Worm (Caenorhabditis elegans) whole organism, L4 larva: Measurements from ENCODE around the gene cest-2.3.

Source experiments
- D1046.2 ChIP-seq: fragments of 200-800 bp; sonication (Bioruptor generic); IDR thresholded peaks from 2 replicates; pipeline ENCODE4 v1.3.6; 2022; ENCODE audit warnings: missing genetic modification characterization, missing compliant biosample characterization
- T20F7.1 ChIP-seq: fragments of 200-800 bp; sonication (Bioruptor generic); optimal IDR thresholded peaks from 2 replicates; lab custom pipeline; 2018; ENCODE audit warnings: mild to moderate bottlenecking, missing genetic modification characterization, missing compliant biosample characterization
- Y5F2A.4 ChIP-seq: fragments of 200-800 bp; sonication (Bioruptor generic); optimal IDR thresholded peaks from 2 replicates; lab custom pipeline; 2018; ENCODE audit warnings: mild to moderate bottlenecking, missing genetic modification characterization, missing compliant biosample characterization
- ZK546.5 ChIP-seq, 2 experiments: sonication (generic microtip); optimal IDR thresholded peaks; 2 replicates each; lab custom pipeline; 2017; ENCODE audit warnings: missing biosample characterization in 2 of 2, missing genetic modification characterization in 2 of 2
- aha-1 ChIP-seq: fragments of 150-350 bp; peaks from one replicate; lab custom pipeline; 2014; ENCODE audit warnings: missing biosample characterization, missing genetic modification characterization
- ceh-44 ChIP-seq: fragments of 200-800 bp; sonication (Bioruptor generic); IDR thresholded peaks from 2 replicates; pipeline ENCODE4 v1.3.6; 2022; ENCODE audit warnings: missing genetic modification reagents, missing genetic modification characterization, missing compliant biosample characterization
- ces-1 ChIP-seq: fragments of 150-350 bp; sonication (generic microtip); optimal IDR thresholded peaks from 4 replicates; lab custom pipeline; 2014; ENCODE audit warnings: missing biosample characterization, missing genetic modification reagents, missing genetic modification characterization
- dmd-6 ChIP-seq: fragments of 200-800 bp; sonication (Bioruptor generic); IDR thresholded peaks from 2 replicates; pipeline ENCODE4 v1.3.6; 2022; ENCODE audit warnings: missing genetic modification reagents, missing genetic modification characterization, missing compliant biosample characterization
- dpl-1 ChIP-seq: fragments of 150-350 bp; optimal IDR thresholded peaks from 2 replicates; lab custom pipeline; 2014; ENCODE audit warnings: missing biosample characterization, missing genetic modification reagents, missing genetic modification characterization
- dve-1 ChIP-seq: sonication (generic microtip); optimal IDR thresholded peaks from 2 replicates; lab custom pipeline; 2017; ENCODE audit warnings: antibody characterized with exemption, mild to moderate bottlenecking, missing genetic modification characterization, missing compliant biosample characterization; ENCODE audit not compliant: insufficient read depth
- fkh-10 ChIP-seq: fragments of 150-350 bp; optimal IDR thresholded peaks from 2 replicates; lab custom pipeline; 2014; ENCODE audit warnings: missing biosample characterization, missing genetic modification reagents, missing genetic modification characterization
- hlh-11 ChIP-seq: fragments of 200-800 bp; sonication (Bioruptor generic); optimal IDR thresholded peaks from 2 replicates; lab custom pipeline; 2018; ENCODE audit warnings: mild to moderate bottlenecking, missing genetic modification characterization, missing compliant biosample characterization
- hmg-1.1 ChIP-seq: fragments of 200-800 bp; sonication (Bioruptor generic); IDR thresholded peaks from 2 replicates; pipeline ENCODE4 v1.3.6; 2022; ENCODE audit warnings: missing genetic modification reagents, missing genetic modification characterization, missing compliant biosample characterization
- lin-15B ChIP-seq: fragments of 150-350 bp; sonication (generic microtip); optimal IDR thresholded peaks from 3 replicates; lab custom pipeline; 2014; ENCODE audit warnings: missing biosample characterization, missing genetic modification characterization
- lin-38 ChIP-seq: fragments of 200-800 bp; sonication (Bioruptor generic); IDR thresholded peaks from 2 replicates; pipeline ENCODE4 v1.3.6; 2022; ENCODE audit warnings: missing genetic modification reagents, missing genetic modification characterization, missing compliant biosample characterization
- lir-3 ChIP-seq: sonication (generic microtip); optimal IDR thresholded peaks from 2 replicates; lab custom pipeline; 2016; ENCODE audit warnings: mild to moderate bottlenecking, missing genetic modification characterization, missing compliant biosample characterization
- lsy-2 ChIP-seq, 2 experiments: fragments of 150-350 bp in 1 of 2; sonication (generic microtip) in 1 of 2; optimal IDR thresholded peaks; 2 replicates each; lab custom pipeline; 2014 to 2017; ENCODE audit warnings: missing biosample characterization in 2 of 2, missing genetic modification characterization in 2 of 2
- mep-1 ChIP-seq: fragments of 150-350 bp; sonication (generic microtip); optimal IDR thresholded peaks from 3 replicates; lab custom pipeline; 2014; ENCODE audit warnings: missing biosample characterization, missing genetic modification characterization
- mes-2 ChIP-seq: sonication (generic microtip); optimal IDR thresholded peaks from 2 replicates; lab custom pipeline; 2016; ENCODE audit warnings: missing genotype, mild to moderate bottlenecking, missing genetic modification characterization, missing compliant biosample characterization; ENCODE audit not compliant: poor library complexity, severe bottlenecking
- mxl-3 ChIP-seq: fragments of 200-800 bp; sonication (Bioruptor generic); optimal IDR thresholded peaks from 2 replicates; lab custom pipeline; 2018; ENCODE audit warnings: mild to moderate bottlenecking, missing genetic modification characterization, missing compliant biosample characterization
- nhr-11 ChIP-seq: fragments of 150-350 bp; optimal IDR thresholded peaks from 2 replicates; lab custom pipeline; 2014; ENCODE audit warnings: missing biosample characterization, missing genetic modification characterization
- nhr-28 ChIP-seq: fragments of 150-350 bp; optimal IDR thresholded peaks from 2 replicates; lab custom pipeline; 2014; ENCODE audit warnings: missing biosample characterization, missing genetic modification characterization
- nhr-41 ChIP-seq: fragments of 200-800 bp; sonication (Bioruptor generic); IDR thresholded peaks from 2 replicates; pipeline ENCODE4 v1.3.6; 2022; ENCODE audit warnings: missing genetic modification reagents, missing genetic modification characterization, missing compliant biosample characterization
- nhr-42 ChIP-seq: fragments of 200-800 bp; sonication (Bioruptor generic); IDR thresholded peaks from 2 replicates; pipeline ENCODE4 v1.3.6; 2022; ENCODE audit warnings: missing genetic modification characterization, missing compliant biosample characterization
- nhr-48 ChIP-seq: sonication (generic microtip); optimal IDR thresholded peaks from 2 replicates; lab custom pipeline; 2016; ENCODE audit warnings: mild to moderate bottlenecking, missing genetic modification characterization, missing compliant biosample characterization
- nhr-77 ChIP-seq: fragments of 150-350 bp; optimal IDR thresholded peaks from 2 replicates; lab custom pipeline; 2014; ENCODE audit warnings: missing biosample characterization, missing genetic modification characterization
- php-3 ChIP-seq: fragments of 200-800 bp; sonication (Bioruptor generic); IDR thresholded peaks from 2 replicates; pipeline ENCODE4 v1.3.6; 2022; ENCODE audit warnings: missing genetic modification reagents, missing genetic modification characterization, missing compliant biosample characterization
- rbr-2 ChIP-seq: sonication (generic microtip); optimal IDR thresholded peaks from 2 replicates; lab custom pipeline; 2016; ENCODE audit warnings: missing genotype, missing genetic modification characterization, missing compliant biosample characterization
- saeg-2 ChIP-seq: fragments of 200-800 bp; sonication (Bioruptor generic); IDR thresholded peaks from 2 replicates; pipeline ENCODE4 v1.3.6; 2022; ENCODE audit warnings: missing genetic modification reagents, missing genetic modification characterization, missing compliant biosample characterization
- spr-3 ChIP-seq: fragments of 200-800 bp; sonication (Bioruptor generic); optimal IDR thresholded peaks from 2 replicates; lab custom pipeline; 2018; ENCODE audit warnings: mild to moderate bottlenecking, missing genetic modification characterization, missing compliant biosample characterization
- tra-1 ChIP-seq: fragments of 200-800 bp; sonication (Bioruptor generic); IDR thresholded peaks from 2 replicates; pipeline ENCODE4 v1.3.6; 2022; ENCODE audit warnings: missing genetic modification reagents, missing genetic modification characterization, missing compliant biosample characterization
- unc-39 ChIP-seq: sonication (generic microtip); optimal IDR thresholded peaks from 2 replicates; lab custom pipeline; 2017; ENCODE audit warnings: missing biosample characterization, missing genetic modification characterization
- unc-62 ChIP-seq, 3 experiments: fragments of 150-350 bp in 1 of 3; sonication (generic microtip); optimal IDR thresholded peaks in 2 of 3; peaks in 1 of 3; 1 replicate in 1 of 3; 2 replicates in 2 of 3; lab custom pipeline; 2014 to 2017; ENCODE audit warnings: missing biosample characterization in 3 of 3, missing genetic modification characterization in 3 of 3, missing genetic modification reagents in 3 of 3, missing genotype in 1 of 3
- vab-7 ChIP-seq: fragments of 200-800 bp; sonication (Bioruptor generic); IDR thresholded peaks from 2 replicates; pipeline ENCODE4 v1.3.6; 2022; ENCODE audit warnings: missing genetic modification reagents, missing genetic modification characterization, missing compliant biosample characterization
- zip-11 ChIP-seq: fragments of 200-800 bp; sonication (Bioruptor generic); IDR thresholded peaks from 2 replicates; pipeline ENCODE4 v1.3.6; 2022; ENCODE audit warnings: missing genetic modification characterization, missing compliant biosample characterization

Gene cest-2.3

ce11 chrV:14185438-14185837 lies 2.7 kb upstream of the cest-2.3 start, which contains the start of the genes trm-1 and ints-2:
Gene trm-1 (minus strand): TSS chrV:14185612.
Gene ints-2 (plus strand): TSS chrV:14185686.
- TF ChIP-seq dpl-1 (GFP tag; lab: Kevin White, UChicago) (peak; percentile 66), nhr-77 (tag; lab: Kevin White, UChicago) (peak; percentile 46), dmd-6 (GFP tag; lab: Robert Waterston, UW) (peak; percentile 24; the same call in 1 of the 2 replicates), php-3 (no peak), nhr-42 (GFP tag; lab: Robert Waterston, UW) (no peak), nhr-28 (peak; percentile 28), D1046.2 (no peak), ZK546.5 (tag; optimal IDR thresholded peaks at IDR 0.05; lab: Kevin White, UChicago) (no peak), lin-38 (peak; percentile 97), mes-2 (tag; lab: Kevin White, UChicago) (peak; percentile 85), spr-3 (GFP tag; lab: Kevin White, UChicago) (no peak), fkh-10 (GFP tag; lab: Kevin White, UChicago) (peak; percentile 28), zip-11 (GFP tag; lab: Robert Waterston, UW) (no peak), lsy-2 (tag; optimal IDR thresholded peaks at IDR 0.05; lab: Kevin White, UChicago) (peak in 1 of 2 experiments; percentile 77), nhr-11 (tag; lab: Kevin White, UChicago) (peak; percentile 8), vab-7 (GFP tag; lab: Robert Waterston, UW) (no peak), nhr-41 (GFP tag; lab: Robert Waterston, UW) (no peak), tra-1 (GFP tag; lab: Robert Waterston, UW) (no peak), hmg-1.1 (GFP tag; lab: Robert Waterston, UW) (peak; percentile 38; the same call in 1 of the 2 replicates), ces-1 (GFP tag; lab: Kevin White, UChicago) (peak; percentile 5), dve-1 (tag; lab: Kevin White, UChicago) (peak; percentile 47), mep-1 (no peak), aha-1 (tag; lab: Kevin White, UChicago) (no peak), lin-15B (tag; lab: Kevin White, UChicago) (peak; percentile 83), T20F7.1 (peak; percentile 63), mxl-3 (GFP tag; lab: Kevin White, UChicago) (no peak), unc-39 (tag; lab: Kevin White, UChicago) (no peak), Y5F2A.4 (GFP tag; lab: Kevin White, UChicago) (no peak), lir-3 (tag; lab: Kevin White, UChicago) (no peak), rbr-2 (peak; percentile 53)

DNA sequence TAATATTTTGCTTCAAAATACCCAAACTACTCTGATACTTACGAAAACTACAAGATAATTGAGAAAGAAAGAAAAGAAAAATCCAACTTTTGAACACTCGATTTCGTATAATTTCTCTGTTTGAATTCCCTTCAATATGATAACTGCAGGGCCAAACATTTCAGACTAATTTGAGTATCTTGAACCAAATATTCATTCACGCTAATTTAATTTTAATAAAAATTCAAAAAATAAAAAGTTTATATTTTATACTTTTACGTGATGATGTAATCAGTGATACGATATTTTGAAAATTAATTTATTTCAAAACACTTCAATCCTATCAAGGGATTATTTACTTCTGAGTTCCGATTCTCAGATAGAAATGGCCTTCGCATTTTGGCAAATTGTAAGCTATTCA lies 2.8 kb downstream of the cest-2.3 start, which contains the start of gene ZC376.8:
Gene ZC376.8 (plus strand): TSS at position 301 of the 400 bp plus-strand sequence.
- TF ChIP-seq ceh-44 (GFP tag; lab: Robert Waterston, UW) (no peak), mep-1 (no peak), aha-1 (tag; lab: Kevin White, UChicago) (peak; percentile 24), lin-15B (tag; lab: Kevin White, UChicago) (no peak)

- no peak for TF ChIP-seq lin-38
- TF ChIP-seq nhr-48 (tag; lab: Kevin White, UChicago), result no peak
- peak; percentile 9 for TF ChIP-seq hlh-11 (tag; lab: Kevin White, UChicago)
- peak; percentile 93 for TF ChIP-seq aha-1 (tag; lab: Kevin White, UChicago)
- peak; percentile 57 for TF ChIP-seq hmg-1.1 (GFP tag; lab: Robert Waterston, UW)
- peak; percentile 10 for TF ChIP-seq dpl-1 (GFP tag; lab: Kevin White, UChicago)
- TF ChIP-seq saeg-2, result no peak
- no peak for TF ChIP-seq fkh-10 (GFP tag; lab: Kevin White, UChicago)
These were observed 5.1 kb downstream of the cest-2.3 start, which contains the start of gene ceh-74 for ce11 chrV:14177657-14178129. Gene ceh-74 (plus strand): TSS chrV:14178079.

DNA sequence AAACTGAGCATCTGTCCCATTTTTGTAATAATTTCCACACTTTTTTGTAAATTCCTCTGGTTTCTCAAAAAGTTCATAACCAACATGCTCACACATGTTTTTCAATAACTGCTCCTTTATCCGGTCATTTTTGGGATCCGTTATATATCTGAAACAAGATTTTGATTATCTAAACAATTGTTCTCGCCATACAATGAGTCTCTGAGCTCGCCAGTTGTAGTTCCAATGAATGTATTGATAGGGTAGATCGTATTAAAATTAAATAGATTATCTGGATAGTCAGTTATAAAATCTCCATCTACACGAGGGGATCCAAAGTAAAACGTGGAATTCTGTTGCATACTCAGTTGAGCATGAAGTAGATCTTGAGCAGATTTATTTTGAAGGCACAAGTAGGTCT lies 6.2 kb downstream of the cest-2.3 start:
- TF ChIP-seq unc-62 (GFP tag; optimal IDR thresholded peaks at IDR 0.05 in 1 of 2; lab: Kevin White, UChicago), result peak in 1 of 2 experiments; percentile 92
- TF ChIP-seq unc-62 (tag; optimal IDR thresholded peaks at IDR 0.05; lab: Kevin White, UChicago), result no peak
- TF ChIP-seq lin-38, result no peak
